Worm (Caenorhabditis elegans): ENCODE data around the gene sde-2.

sde-2 gene

ce11 chrV:13653713-13654393 is 26.5 kb downstream of the sde-2 start, which contains the start of gene lpin-1:
TSS of gene lpin-1 (minus strand) at chrV:13654129.
- TF ChIP-seq tbx-11 (GFP tag; IDR thresholded peaks at IDR 0.05): no peak
- no peak for TF ChIP-seq flt-1 (GFP tag; IDR thresholded peaks at IDR 0.05)
- TF ChIP-seq ets-7 (tag; optimal IDR thresholded peaks at IDR 0.05): no peak
- TF ChIP-seq aly-1 (tag; optimal IDR thresholded peaks at IDR 0.05): no peak
- TF ChIP-seq hmg-4 (GFP tag; optimal IDR thresholded peaks at IDR 0.05): no peak
- no peak for TF ChIP-seq hnd-1 (tag; optimal IDR thresholded peaks at IDR 0.05)
- no peak for TF ChIP-seq pes-1 (GFP tag; IDR thresholded peaks at IDR 0.05)
- TF ChIP-seq B0310.2 (tag; optimal IDR thresholded peaks at IDR 0.05): no peak
- no peak for TF ChIP-seq tbx-37 (GFP tag; conservative IDR thresholded peaks at IDR 0.05)
- no peak for TF ChIP-seq ama-1 (optimal IDR thresholded peaks at IDR 0.05)
- TF ChIP-seq tra-4 (tag; optimal IDR thresholded peaks at IDR 0.05): no peak
- TF ChIP-seq ceh-13 (GFP tag; optimal IDR thresholded peaks at IDR 0.05): no peak
- no peak for TF ChIP-seq ceh-36 (tag; optimal IDR thresholded peaks at IDR 0.05)
- TF ChIP-seq sea-1 (GFP tag; conservative IDR thresholded peaks at IDR 0.05): no peak
- TF ChIP-seq F13C5.2 (tag; optimal IDR thresholded peaks at IDR 0.05): no peak

- TF ChIP-seq sea-1 (GFP tag; conservative IDR thresholded peaks at IDR 0.05): no peak
- no peak for TF ChIP-seq scrt-1 (GFP tag; IDR thresholded peaks at IDR 0.05)
- no peak for TF ChIP-seq tra-4 (tag; optimal IDR thresholded peaks at IDR 0.05)
- no peak for TF ChIP-seq F13C5.2 (tag; optimal IDR thresholded peaks at IDR 0.05)
- no peak for TF ChIP-seq pes-1 (GFP tag; IDR thresholded peaks at IDR 0.05)
- no peak for TF ChIP-seq aly-1 (tag; optimal IDR thresholded peaks at IDR 0.05)
- TF ChIP-seq ceh-36 (tag; optimal IDR thresholded peaks at IDR 0.05): no peak
- TF ChIP-seq tbx-11 (GFP tag; IDR thresholded peaks at IDR 0.05): no peak
- no peak for TF ChIP-seq ama-1 (optimal IDR thresholded peaks at IDR 0.05)
- no peak for TF ChIP-seq tbx-37 (GFP tag; conservative IDR thresholded peaks at IDR 0.05)
- no peak for TF ChIP-seq flt-1 (GFP tag; IDR thresholded peaks at IDR 0.05)
- TF ChIP-seq B0310.2 (tag; optimal IDR thresholded peaks at IDR 0.05): no peak
- TF ChIP-seq hnd-1 (tag; optimal IDR thresholded peaks at IDR 0.05): no peak
These were observed 27.0 kb downstream of the sde-2 start for ce11 chrV:13654394-13654792.

ce11 chrV:13655202-13655764 is 27.9 kb downstream of the sde-2 start:
- no peak for TF ChIP-seq ceh-36 (tag; optimal IDR thresholded peaks at IDR 0.05)
- no peak for TF ChIP-seq scrt-1 (GFP tag; IDR thresholded peaks at IDR 0.05)
- no peak for TF ChIP-seq ets-7 (tag; optimal IDR thresholded peaks at IDR 0.05)
- TF ChIP-seq B0310.2 (tag; optimal IDR thresholded peaks at IDR 0.05): no peak
- TF ChIP-seq tbx-37 (GFP tag; conservative IDR thresholded peaks at IDR 0.05): no peak
- no peak for TF ChIP-seq hmg-4 (GFP tag; optimal IDR thresholded peaks at IDR 0.05)
- no peak for TF ChIP-seq flt-1 (GFP tag; IDR thresholded peaks at IDR 0.05)
- no peak for TF ChIP-seq hmbx-1 (tag; optimal IDR thresholded peaks at IDR 0.05)
- no peak for TF ChIP-seq sea-1 (GFP tag; conservative IDR thresholded peaks at IDR 0.05)
- TF ChIP-seq ceh-13 (GFP tag; optimal IDR thresholded peaks at IDR 0.05): no peak
- no peak for TF ChIP-seq F13C5.2 (tag; optimal IDR thresholded peaks at IDR 0.05)
- no peak for TF ChIP-seq aly-1 (tag; optimal IDR thresholded peaks at IDR 0.05)
- no peak for TF ChIP-seq pes-1 (GFP tag; IDR thresholded peaks at IDR 0.05)
- TF ChIP-seq tbx-11 (GFP tag; IDR thresholded peaks at IDR 0.05): no peak
- TF ChIP-seq ama-1 (optimal IDR thresholded peaks at IDR 0.05): no peak
- TF ChIP-seq hnd-1 (tag; optimal IDR thresholded peaks at IDR 0.05): no peak
- no peak for TF ChIP-seq tra-4 (tag; optimal IDR thresholded peaks at IDR 0.05)

- TF ChIP-seq ceh-13 (GFP tag; optimal IDR thresholded peaks at IDR 0.05) (no peak), tbx-11 (GFP tag; IDR thresholded peaks at IDR 0.05) (no peak), ama-1 (optimal IDR thresholded peaks at IDR 0.05) (no peak), pes-1 (GFP tag; IDR thresholded peaks at IDR 0.05) (no peak), ets-7 (tag; optimal IDR thresholded peaks at IDR 0.05) (no peak), B0310.2 (tag; optimal IDR thresholded peaks at IDR 0.05) (no peak), tra-4 (tag; optimal IDR thresholded peaks at IDR 0.05) (no peak), scrt-1 (GFP tag; IDR thresholded peaks at IDR 0.05) (no peak), hmg-4 (GFP tag; optimal IDR thresholded peaks at IDR 0.05) (no peak), hnd-1 (tag; optimal IDR thresholded peaks at IDR 0.05) (no peak)
These were observed 29.2 kb downstream of the sde-2 start for ce11 chrV:13656346-13657254.

- TF ChIP-seq ama-1 (optimal IDR thresholded peaks at IDR 0.05) (no peak), pes-1 (GFP tag; IDR thresholded peaks at IDR 0.05) (no peak)
These were observed 29.9 kb downstream of the sde-2 start for ce11 chrV:13657291-13657690.

- TF ChIP-seq flt-1 (GFP tag; IDR thresholded peaks at IDR 0.05) (no peak), tra-4 (tag; optimal IDR thresholded peaks at IDR 0.05) (no peak), hmg-4 (GFP tag; optimal IDR thresholded peaks at IDR 0.05) (no peak), B0310.2 (tag; optimal IDR thresholded peaks at IDR 0.05) (no peak), ets-7 (tag; optimal IDR thresholded peaks at IDR 0.05) (no peak), scrt-1 (GFP tag; IDR thresholded peaks at IDR 0.05) (no peak), ama-1 (optimal IDR thresholded peaks at IDR 0.05) (no peak), ceh-13 (GFP tag; optimal IDR thresholded peaks at IDR 0.05) (no peak), hmbx-1 (tag; optimal IDR thresholded peaks at IDR 0.05) (no peak), ceh-36 (tag; optimal IDR thresholded peaks at IDR 0.05) (no peak), sea-1 (GFP tag; conservative IDR thresholded peaks at IDR 0.05) (no peak), aly-1 (tag; optimal IDR thresholded peaks at IDR 0.05) (no peak), tbx-11 (GFP tag; IDR thresholded peaks at IDR 0.05) (no peak), F13C5.2 (tag; optimal IDR thresholded peaks at IDR 0.05) (no peak)
These were observed 30.5 kb downstream of the sde-2 start for ce11 chrV:13657841-13658338.
